Worm (Caenorhabditis elegans): Measurements from ENCODE around the gene pdl-1.

DNA sequence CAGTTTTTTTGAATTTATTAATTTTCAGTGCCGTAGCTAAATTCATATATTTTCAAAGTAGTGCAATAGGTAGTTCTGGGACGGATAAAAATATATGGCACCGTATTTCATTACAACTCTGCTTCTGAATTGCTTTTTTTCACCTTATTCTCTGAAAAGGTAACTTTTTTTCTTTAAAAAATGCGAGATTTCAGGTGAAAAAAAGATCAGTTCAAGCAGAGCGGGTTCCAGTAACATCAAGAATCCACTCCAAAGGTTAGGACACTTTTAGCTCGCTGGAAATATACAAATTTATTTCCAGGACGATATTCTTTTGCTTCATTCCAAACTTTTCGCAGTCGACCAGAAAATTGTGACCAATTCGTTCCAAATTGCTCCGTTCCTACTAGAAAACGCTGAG, 35.5 kb upstream of the pdl-1 start, which contains the start of gene T07F8.1:
- TF ChIP-seq pha-4 (GFP tag; IDR thresholded peaks at IDR 0.05) (no peak), pha-4 (tag; optimal IDR thresholded peaks at IDR 0.05) (no peak), nhr-6 (tag; optimal IDR thresholded peaks at IDR 0.05) (no peak), lir-3 (tag; optimal IDR thresholded peaks at IDR 0.05) (no peak), mep-1 (tag; optimal IDR thresholded peaks at IDR 0.05) (no peak), pqm-1 (tag; optimal IDR thresholded peaks at IDR 0.05) (no peak), set-16 (GFP tag; IDR thresholded peaks at IDR 0.05) (no peak), ZK546.5 (tag; optimal IDR thresholded peaks at IDR 0.05) (no peak), skn-1 (tag; optimal IDR thresholded peaks at IDR 0.05) (no peak), jun-1 (tag; optimal IDR thresholded peaks at IDR 0.05) (no peak)
